Fruit fly (Drosophila melanogaster): Measurements from ENCODE around the gene Gr64c.

- TF ChIP-seq Hr78 (GFP tag; optimal IDR thresholded peaks at IDR 0.05) (no peak), psq (GFP tag; optimal IDR thresholded peaks at IDR 0.05) (no peak), jim (GFP tag; optimal IDR thresholded peaks at IDR 0.05) (no peak), dsf (GFP tag; optimal IDR thresholded peaks at IDR 0.05; ENCODE audit: borderline replicate concordance) (no peak), pan (optimal IDR thresholded peaks at IDR 0.05) (no peak), usp (GFP tag; optimal IDR thresholded peaks at IDR 0.05) (no peak), N (GFP tag; optimal IDR thresholded peaks at IDR 0.05) (no peak), rgr (GFP tag; optimal IDR thresholded peaks at IDR 0.05) (no peak), CrebA (GFP tag; optimal IDR thresholded peaks at IDR 0.05; ENCODE audit: borderline replicate concordance) (no peak)
Observed at dm6 chr3L:4081243-4081642, 52.8 kb downstream of the Gr64c start.
